Fruit fly (Drosophila melanogaster) whole organism, embryonic: ENCODE measurements around the gene CG7430.

ENCODE experiments used
- ATbp ChIP-seq: fragments of 200-800 bp; sonication (Bioruptor generic); optimal IDR thresholded peaks from 2 replicates; lab custom pipeline; 2017; ENCODE audit warnings: missing biosample characterization, mild to moderate bottlenecking, missing genetic modification characterization, missing genetic modification reagents
- BtbVII ChIP-seq: fragments of 200-800 bp; sonication (Bioruptor generic); optimal IDR thresholded peaks from 3 replicates; lab custom pipeline; 2017; ENCODE audit warnings: missing biosample characterization, mild to moderate bottlenecking, missing genetic modification characterization
- CG10366 ChIP-seq: fragments of 200-800 bp; sonication (Bioruptor generic); IDR thresholded peaks from 2 replicates; pipeline ENCODE4 v1.3.6; 2022; ENCODE audit warnings: missing biosample characterization, missing genetic modification characterization
- CG10543 ChIP-seq: fragments of 200-800 bp; sonication (Bioruptor generic); optimal IDR thresholded peaks from 3 replicates; lab custom pipeline; 2017; ENCODE audit warnings: missing biosample characterization, mild to moderate bottlenecking, missing genetic modification characterization, moderate library complexity
- CG10654 ChIP-seq: fragments of 200-800 bp; sonication (Bioruptor generic); optimal IDR thresholded peaks from 2 replicates; lab custom pipeline; 2016; ENCODE audit warnings: missing biosample characterization, missing genetic modification characterization
- CG12071 ChIP-seq: fragments of 200-800 bp; sonication (Bioruptor generic); optimal IDR thresholded peaks from 3 replicates; lab custom pipeline; 2018; ENCODE audit warnings: missing biosample characterization, mild to moderate bottlenecking, missing genetic modification characterization
- CG13894 ChIP-seq: fragments of 200-800 bp; sonication (Bioruptor generic); optimal IDR thresholded peaks from 3 replicates; lab custom pipeline; 2018; ENCODE audit warnings: missing biosample characterization, mild to moderate bottlenecking, missing genetic modification characterization, moderate library complexity
- CG15011 ChIP-seq: fragments of 200-800 bp; sonication (Bioruptor generic); optimal IDR thresholded peaks from 3 replicates; lab custom pipeline; 2018; ENCODE audit warnings: missing biosample characterization, mild to moderate bottlenecking, missing genetic modification characterization
- CG17829 ChIP-seq: fragments of 200-800 bp; optimal IDR thresholded peaks from 2 replicates; lab custom pipeline; 2019; ENCODE audit warnings: missing biosample characterization, mild to moderate bottlenecking, missing genetic modification characterization, moderate library complexity
- CG2678 ChIP-seq: fragments of 200-800 bp; sonication (Bioruptor generic); optimal IDR thresholded peaks from 3 replicates; lab custom pipeline; 2019; ENCODE audit warnings: missing biosample characterization, mild to moderate bottlenecking, missing genetic modification characterization, moderate library complexity
- CG30403 ChIP-seq: fragments of 200-800 bp; sonication (Bioruptor generic); optimal IDR thresholded peaks from 3 replicates; lab custom pipeline; 2016; ENCODE audit warnings: missing biosample characterization, missing genetic modification characterization
- CG32532 ChIP-seq: fragments of 200-800 bp; sonication (Bioruptor generic); IDR thresholded peaks from 2 replicates; pipeline ENCODE4 v1.3.6; 2022; ENCODE audit warnings: missing biosample characterization, missing genetic modification characterization
- CG5953 ChIP-seq: fragments of 200-800 bp; sonication (Bioruptor generic); IDR thresholded peaks from 2 replicates; pipeline ENCODE4 v1.3.6; 2022; ENCODE audit warnings: missing biosample characterization, missing genetic modification characterization
- CG6175 ChIP-seq: fragments of 200-800 bp; sonication (Bioruptor generic); IDR thresholded peaks from 3 replicates; pipeline ENCODE4 v1.3.6; 2022; ENCODE audit warnings: missing biosample characterization, missing genetic modification characterization
- CG6689 ChIP-seq: fragments of 200-800 bp; sonication (Bioruptor generic); IDR thresholded peaks from 2 replicates; pipeline ENCODE4 v1.3.6; 2022; ENCODE audit warnings: missing biosample characterization, missing genetic modification characterization
- CG6765 ChIP-seq: fragments of 200-800 bp; sonication (Bioruptor generic); optimal IDR thresholded peaks from 3 replicates; lab custom pipeline; 2017; ENCODE audit warnings: missing biosample characterization, mild to moderate bottlenecking, missing genetic modification characterization
- CG7987 ChIP-seq: fragments of 200-800 bp; sonication (Bioruptor generic); optimal IDR thresholded peaks from 2 replicates; lab custom pipeline; 2018; ENCODE audit warnings: missing biosample characterization, mild to moderate bottlenecking, missing genetic modification characterization, moderate library complexity
- CG9609 ChIP-seq: fragments of 200-800 bp; sonication (Bioruptor generic); optimal IDR thresholded peaks from 3 replicates; lab custom pipeline; 2016; ENCODE audit warnings: missing biosample characterization, missing genetic modification characterization
- CG9727 ChIP-seq: fragments of 200-800 bp; sonication (Bioruptor generic); optimal IDR thresholded peaks from 3 replicates; lab custom pipeline; 2017; ENCODE audit warnings: missing biosample characterization, mild to moderate bottlenecking, missing genetic modification characterization
- CrebB ChIP-seq: fragments of 200-800 bp; sonication (Bioruptor generic); optimal IDR thresholded peaks from 3 replicates; lab custom pipeline; 2018; ENCODE audit warnings: missing biosample characterization, mild to moderate bottlenecking, missing genetic modification characterization
- D19A ChIP-seq: fragments of 200-800 bp; optimal IDR thresholded peaks from 3 replicates; lab custom pipeline; 2019; ENCODE audit warnings: missing biosample characterization, mild to moderate bottlenecking, missing genetic modification characterization, moderate library complexity
- Dek ChIP-seq: fragments of 200-800 bp; sonication (Bioruptor generic); optimal IDR thresholded peaks from 3 replicates; lab custom pipeline; 2019; ENCODE audit warnings: missing biosample characterization, mild to moderate bottlenecking, missing genetic modification characterization, moderate library complexity
- Drgx ChIP-seq: fragments of 200-800 bp; sonication (Bioruptor generic); IDR thresholded peaks from 2 replicates; pipeline ENCODE4 v1.3.6; 2022; ENCODE audit warnings: missing biosample characterization, missing genetic modification characterization
- Elba2 ChIP-seq: fragments of 200-800 bp; sonication (Bioruptor generic); optimal IDR thresholded peaks from 3 replicates; lab custom pipeline; 2016; ENCODE audit warnings: missing biosample characterization, missing genetic modification characterization
- Ets65A ChIP-seq: fragments of 200-800 bp; sonication (Bioruptor generic); peaks from one replicate; lab custom pipeline; 2016; ENCODE audit warnings: missing biosample characterization, missing genetic modification characterization
- H15 ChIP-seq: fragments of 200-800 bp; sonication (Bioruptor generic); IDR thresholded peaks from 3 replicates; pipeline ENCODE4 v1.3.6; 2022; ENCODE audit warnings: missing biosample characterization, missing genetic modification characterization
- HLH4C ChIP-seq: fragments of 200-800 bp; sonication (Bioruptor generic); IDR thresholded peaks from 3 replicates; pipeline ENCODE4 v1.3.6; 2022; ENCODE audit warnings: missing biosample characterization, missing genetic modification characterization; ENCODE audit not compliant: partially characterized antibody
- Hmr ChIP-seq: fragments of 200-800 bp; sonication (Bioruptor generic); optimal IDR thresholded peaks from 3 replicates; lab custom pipeline; 2017; ENCODE audit warnings: mild to moderate bottlenecking, missing biosample characterization, missing genetic modification reagents, missing genetic modification characterization
- Lpt ChIP-seq: fragments of >200 bp; optimal IDR thresholded peaks from 2 replicates; lab custom pipeline; 2018; ENCODE audit warnings: missing biosample characterization, missing genetic modification characterization
- Meics ChIP-seq: fragments of 200-800 bp; sonication (Bioruptor generic); optimal IDR thresholded peaks from 2 replicates; lab custom pipeline; 2017; ENCODE audit warnings: missing biosample characterization, mild to moderate bottlenecking, missing genetic modification characterization
- NFAT ChIP-seq: fragments of 200-800 bp; sonication (Bioruptor generic); IDR thresholded peaks from 2 replicates; pipeline ENCODE4 v1.3.6; 2022; ENCODE audit warnings: missing biosample characterization, missing genetic modification characterization
- NK7.1 ChIP-seq: fragments of 200-800 bp; sonication (Bioruptor generic); optimal IDR thresholded peaks from 3 replicates; lab custom pipeline; 2016; ENCODE audit warnings: missing biosample characterization, missing genetic modification characterization
- NfI ChIP-seq: fragments of 200-800 bp; sonication (Bioruptor generic); optimal IDR thresholded peaks from 3 replicates; lab custom pipeline; 2018; ENCODE audit warnings: missing biosample characterization, mild to moderate bottlenecking, missing genetic modification characterization, moderate library complexity
- TFAM ChIP-seq: fragments of 200-800 bp; sonication (Bioruptor generic); optimal IDR thresholded peaks from 2 replicates; lab custom pipeline; 2017; ENCODE audit warnings: missing biosample characterization, missing genetic modification characterization, inconsistent platforms
- ac ChIP-seq: fragments of 200-800 bp; sonication (Bioruptor generic); optimal IDR thresholded peaks from 3 replicates; lab custom pipeline; 2017; ENCODE audit warnings: missing biosample characterization, mild to moderate bottlenecking, missing genetic modification characterization
- cas ChIP-seq: fragments of 200-800 bp; sonication (Bioruptor generic); IDR thresholded peaks from 2 replicates; pipeline ENCODE4 v1.3.6; 2022; ENCODE audit warnings: missing biosample characterization, missing genetic modification characterization
- caup ChIP-seq: fragments of 200-800 bp; sonication (Bioruptor generic); optimal IDR thresholded peaks from 3 replicates; lab custom pipeline; 2017; ENCODE audit warnings: missing biosample characterization, mild to moderate bottlenecking, missing genetic modification characterization, moderate library complexity; ENCODE audit not compliant: severe bottlenecking
- crp ChIP-seq, 2 experiments: fragments of 200-800 bp; sonication (Bioruptor generic); optimal IDR thresholded peaks; 2 replicates in 1 of 2; 3 replicates in 1 of 2; lab custom pipeline; 2017; ENCODE audit warnings: missing biosample characterization in 2 of 2, missing genetic modification characterization in 2 of 2, mild to moderate bottlenecking in 1 of 2, moderate library complexity in 1 of 2
- gem ChIP-seq: fragments of 200-800 bp; sonication (Bioruptor generic); optimal IDR thresholded peaks from 2 replicates; lab custom pipeline; 2019; ENCODE audit warnings: missing biosample characterization, mild to moderate bottlenecking, missing genetic modification characterization, moderate library complexity
- grn ChIP-seq: fragments of 200-800 bp; sonication (Bioruptor generic); optimal IDR thresholded peaks from 3 replicates; lab custom pipeline; 2017; ENCODE audit warnings: missing biosample characterization, missing genetic modification characterization
- hbn ChIP-seq: fragments of 200-800 bp; sonication (Bioruptor generic); IDR thresholded peaks from 2 replicates; pipeline ENCODE4 v1.3.6; 2022; ENCODE audit warnings: missing biosample characterization, missing genetic modification characterization; ENCODE audit not compliant: partially characterized antibody
- jing ChIP-seq: fragments of 200-800 bp; sonication (Bioruptor generic); optimal IDR thresholded peaks from 2 replicates; lab custom pipeline; 2018; ENCODE audit warnings: missing biosample characterization, mild to moderate bottlenecking, missing genetic modification characterization
- oc ChIP-seq: fragments of 200-800 bp; sonication (Bioruptor generic); optimal IDR thresholded peaks from 2 replicates; lab custom pipeline; 2018; ENCODE audit warnings: missing biosample characterization, mild to moderate bottlenecking, missing genetic modification characterization, moderate library complexity
- otp ChIP-seq: fragments of 200-800 bp; sonication (Bioruptor generic); IDR thresholded peaks from 3 replicates; pipeline ENCODE4, ENCODE4 v1.3.6; 2022; ENCODE audit warnings: missing biosample characterization, missing genetic modification characterization
- ranshi ChIP-seq: fragments of 200-800 bp; sonication (Bioruptor generic); IDR thresholded peaks from 2 replicates; pipeline ENCODE4 v1.3.6; 2022; ENCODE audit warnings: missing biosample characterization, missing genetic modification characterization
- sens ChIP-seq: fragments of 200-800 bp; sonication (Bioruptor generic); peaks from one replicate; lab custom pipeline; 2016; ENCODE audit warnings: missing biosample characterization, missing genetic modification characterization
- sob ChIP-seq: fragments of 200-800 bp; sonication (Bioruptor generic); IDR thresholded peaks from 2 replicates; pipeline ENCODE4 v1.3.6; 2022; ENCODE audit warnings: missing biosample characterization, missing genetic modification characterization
- sqz ChIP-seq: fragments of 200-800 bp; sonication (Bioruptor generic); optimal IDR thresholded peaks from 3 replicates; lab custom pipeline; 2018; ENCODE audit warnings: missing biosample characterization, mild to moderate bottlenecking, missing genetic modification characterization
- stwl ChIP-seq: fragments of 200-800 bp; sonication (Bioruptor generic); optimal IDR thresholded peaks from 3 replicates; lab custom pipeline; 2018; ENCODE audit warnings: missing biosample characterization, mild to moderate bottlenecking, missing genetic modification characterization, moderate library complexity

The CG7430 gene

dm6 chr3L:17806357-17807025 is 40.2 kb upstream of the CG7430 start, which contains the start of gene CG32187 (continued):
- TF ChIP-seq sqz (GFP tag; lab: Kevin White, UChicago) = no peak
- TF ChIP-seq NK7.1 = no peak
- no peak for TF ChIP-seq D19A (tag; lab: Kevin White, UChicago)
- peak; percentile 7 for TF ChIP-seq stwl (tag; lab: Kevin White, UChicago)
- TF ChIP-seq HLH4C = no peak
- no peak for TF ChIP-seq CG7987
- no peak for TF ChIP-seq CG10654
- TF ChIP-seq CG6689 (GFP tag; lab: Robert Waterston, UW) = no peak
- no peak for TF ChIP-seq CG13894 (tag; lab: Kevin White, UChicago)
- no peak for TF ChIP-seq gem
- TF ChIP-seq ranshi = no peak
- no peak for TF ChIP-seq Drgx
- TF ChIP-seq CG17829 (tag; lab: Kevin White, UChicago) = no peak
- TF ChIP-seq Meics (GFP tag; lab: Kevin White, UChicago) = no peak
- no peak for TF ChIP-seq jing (GFP tag; lab: Kevin White, UChicago)
- no peak for TF ChIP-seq CG9609 (GFP tag; lab: Kevin White, UChicago)
- TF ChIP-seq crp (GFP tag; optimal IDR thresholded peaks at IDR 0.05; lab: Kevin White, UChicago) = peak in 1 of 2 experiments; percentile 59
- peak; percentile 16 for TF ChIP-seq Ets65A (GFP tag; lab: Kevin White, UChicago)
- no peak for TF ChIP-seq Elba2 (GFP tag; lab: Kevin White, UChicago)
- TF ChIP-seq sens = peak; percentile 3
- TF ChIP-seq hbn (GFP tag; lab: Robert Waterston, UW) = no peak
- TF ChIP-seq CG5953 = no peak
- no peak for TF ChIP-seq ATbp (GFP tag; lab: Kevin White, UChicago)
- TF ChIP-seq CG32532 = no peak
- no peak for TF ChIP-seq CG10366 (GFP tag; lab: Robert Waterston, UW)
- TF ChIP-seq otp (GFP tag; lab: Robert Waterston, UW) = no peak
- TF ChIP-seq TFAM = no peak

DNA sequence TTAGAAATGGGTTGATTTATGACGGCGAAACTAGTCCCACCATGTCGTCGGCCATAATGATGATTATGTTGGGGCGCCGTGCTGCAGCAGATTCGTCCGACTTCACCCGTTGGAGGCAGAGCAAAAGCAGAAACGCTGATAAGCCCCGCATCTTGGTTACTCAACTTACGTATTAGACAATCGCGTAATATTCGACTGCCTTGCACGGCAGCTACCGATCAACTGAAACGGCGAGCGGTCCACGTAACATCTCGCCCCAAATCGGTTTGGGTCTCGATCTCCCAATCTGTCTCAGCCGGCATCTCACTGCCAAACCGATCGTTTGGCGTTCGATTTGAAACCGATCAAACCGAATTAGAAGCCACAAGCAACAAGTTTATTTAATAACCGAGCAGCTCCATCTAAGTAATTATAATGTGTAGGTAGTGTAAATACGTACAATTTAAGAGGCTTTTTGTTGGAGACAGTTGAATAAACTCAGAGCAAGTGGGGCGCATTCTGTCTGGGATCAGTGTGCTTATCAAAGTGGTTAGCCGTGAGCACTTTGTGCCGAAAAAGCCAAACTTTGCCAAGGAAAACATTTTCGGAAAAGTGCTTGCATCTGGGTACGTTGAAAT is 38.0 kb upstream of the CG7430 start, which contains the start of gene CG32191:
TSS of gene CG32191 (minus strand) at position 550 of the 617 bp plus-strand sequence.
- TF ChIP-seq caup (GFP tag; lab: Kevin White, UChicago) (peak; percentile 50), NfI (GFP tag; lab: Kevin White, UChicago) (no peak), oc (tag; lab: Kevin White, UChicago) (peak; percentile 40), CG30403 (GFP tag; lab: Kevin White, UChicago) (no peak), CG32532 (0 out of 2 replicates have a peak, but pooled peaks have one; percentile 23), D19A (tag; lab: Kevin White, UChicago) (no peak), grn (GFP tag; lab: Kevin White, UChicago) (no peak), CG2678 (peak; percentile 44), CG12071 (peak; percentile 32), Lpt (GFP tag; lab: Kevin White, UChicago) (no peak), NFAT (GFP tag; lab: Robert Waterston, UW) (peak; percentile 14; the same call in 1 of the 2 replicates), ac (GFP tag; lab: Kevin White, UChicago) (no peak), CG15011 (peak; percentile 23), CG10543 (GFP tag; lab: Kevin White, UChicago) (peak; percentile 44), CrebB (tag; lab: Kevin White, UChicago) (peak; percentile 2), Dek (tag; lab: Kevin White, UChicago) (no peak), CG6765 (GFP tag; lab: Kevin White, UChicago) (no peak), sob (GFP tag; lab: Robert Waterston, UW) (peak; percentile 20; the same call in 1 of the 2 replicates), Hmr (peak; percentile 59), CG6175 (GFP tag; lab: Robert Waterston, UW) (0 out of 3 replicates have a peak, but pooled peaks have one; percentile 33), BtbVII (GFP tag; lab: Kevin White, UChicago) (peak; percentile 44), Meics (GFP tag; lab: Kevin White, UChicago) (peak; percentile 34), cas (GFP tag; lab: Robert Waterston, UW) (no peak), H15 (GFP tag; lab: Robert Waterston, UW) (no peak), CG9727 (no peak)
